Worm (Caenorhabditis elegans) whole organism, late embryonic: Measurements from ENCODE around the gene fat-1.
A peak's percentile ranks its signal among the peaks of the same experiment; 100 is the strongest.

ENCODE experiments used
- ahr-1 ChIP-seq: sonication (generic microtip); optimal IDR thresholded peaks from 2 replicates; lab custom pipeline; 2016; ENCODE audit warnings: missing genetic modification characterization, missing compliant biosample characterization
- ceh-18 ChIP-seq: sonication (generic microtip); optimal IDR thresholded peaks from 2 replicates; lab custom pipeline; 2016; ENCODE audit warnings: missing genetic modification characterization, missing compliant biosample characterization
- ceh-19 ChIP-seq: fragments of 200-800 bp; sonication (Bioruptor generic); optimal IDR thresholded peaks from 2 replicates; lab custom pipeline; 2018; ENCODE audit warnings: mild to moderate bottlenecking, missing genetic modification characterization, missing compliant biosample characterization
- ceh-2 ChIP-seq: sonication (generic microtip); optimal IDR thresholded peaks from 2 replicates; lab custom pipeline; 2016; ENCODE audit warnings: missing genotype, missing genetic modification characterization, missing compliant biosample characterization
- ceh-22 ChIP-seq: sonication (generic microtip); optimal IDR thresholded peaks from 2 replicates; lab custom pipeline; 2017; ENCODE audit warnings: missing biosample characterization, missing genetic modification characterization
- ceh-30 ChIP-seq: fragments of 150-350 bp; optimal IDR thresholded peaks from 2 replicates; lab custom pipeline; 2014; ENCODE audit warnings: missing biosample characterization, missing genetic modification characterization
- ceh-34 ChIP-seq: sonication (generic microtip); optimal IDR thresholded peaks from 2 replicates; lab custom pipeline; 2016; ENCODE audit warnings: mild to moderate bottlenecking, missing genetic modification characterization, missing compliant biosample characterization
- ceh-45 ChIP-seq: fragments of 200-800 bp; sonication (Bioruptor generic); IDR thresholded peaks from 2 replicates; pipeline ENCODE4 v1.3.6; 2022; ENCODE audit warnings: missing genetic modification reagents, missing genetic modification characterization, missing compliant biosample characterization
- ceh-6 ChIP-seq: fragments of 200-800 bp; sonication (Bioruptor generic); optimal IDR thresholded peaks from 2 replicates; lab custom pipeline; 2018; ENCODE audit warnings: mild to moderate bottlenecking, missing genetic modification characterization, missing compliant biosample characterization
- ceh-9 ChIP-seq: sonication (generic microtip); optimal IDR thresholded peaks from 2 replicates; lab custom pipeline; 2016; ENCODE audit warnings: mild to moderate bottlenecking, missing genetic modification characterization, inconsistent platforms, missing compliant biosample characterization
- dmd-4 ChIP-seq: sonication (generic microtip); optimal IDR thresholded peaks from 2 replicates; lab custom pipeline; 2016; ENCODE audit warnings: borderline replicate concordance, missing genetic modification characterization, missing compliant biosample characterization
- dve-1 ChIP-seq: sonication (generic microtip); optimal IDR thresholded peaks from 2 replicates; lab custom pipeline; 2017; ENCODE audit warnings: antibody characterized with exemption, mild to moderate bottlenecking, missing genetic modification characterization, missing compliant biosample characterization
- elt-4 ChIP-seq: sonication (generic microtip); optimal IDR thresholded peaks from 2 replicates; lab custom pipeline; 2016; ENCODE audit warnings: missing genetic modification characterization, missing compliant biosample characterization
- ets-4 ChIP-seq: sonication (generic microtip); optimal IDR thresholded peaks from 2 replicates; lab custom pipeline; 2016; ENCODE audit warnings: missing genetic modification characterization, missing compliant biosample characterization
- fax-1 ChIP-seq: sonication (generic microtip); optimal IDR thresholded peaks from 2 replicates; lab custom pipeline; 2016; ENCODE audit warnings: missing genotype, missing genetic modification characterization, missing compliant biosample characterization
- hlh-30 ChIP-seq: sonication (generic microtip); optimal IDR thresholded peaks from 2 replicates; lab custom pipeline; 2017; ENCODE audit warnings: antibody characterized with exemption, missing genetic modification characterization, missing compliant biosample characterization; ENCODE audit not compliant: insufficient read depth
- hlh-8 ChIP-seq: sonication (generic microtip); optimal IDR thresholded peaks from 2 replicates; lab custom pipeline; 2016; ENCODE audit warnings: missing genotype, missing genetic modification characterization, missing compliant biosample characterization
- lim-6 ChIP-seq: sonication (generic microtip); optimal IDR thresholded peaks from 2 replicates; lab custom pipeline; 2016; ENCODE audit warnings: missing genetic modification characterization, missing compliant biosample characterization
- mec-3 ChIP-seq: sonication (generic microtip); optimal IDR thresholded peaks from 2 replicates; lab custom pipeline; 2016; ENCODE audit warnings: borderline replicate concordance, missing genetic modification characterization, missing compliant biosample characterization
- nfya-1 ChIP-seq: sonication (generic microtip); optimal IDR thresholded peaks from 2 replicates; lab custom pipeline; 2017; ENCODE audit warnings: missing genetic modification characterization, mild to moderate bottlenecking, missing compliant biosample characterization, antibody characterized with exemption, moderate library complexity
- nhr-11 ChIP-seq: fragments of 150-350 bp; optimal IDR thresholded peaks from 2 replicates; lab custom pipeline; 2014; ENCODE audit warnings: missing biosample characterization, missing genetic modification characterization
- nhr-232 ChIP-seq: sonication (generic microtip); optimal IDR thresholded peaks from 2 replicates; lab custom pipeline; 2016; ENCODE audit warnings: missing genetic modification characterization, missing compliant biosample characterization
- npax-4 ChIP-seq: sonication (generic microtip); optimal IDR thresholded peaks from 2 replicates; lab custom pipeline; 2016; ENCODE audit warnings: missing genetic modification characterization, missing compliant biosample characterization
- pax-1 ChIP-seq: fragments of 150-350 bp; optimal IDR thresholded peaks from 2 replicates; lab custom pipeline; 2014; ENCODE audit warnings: missing biosample characterization, missing genetic modification characterization
- ref-2 ChIP-seq: sonication (generic microtip); optimal IDR thresholded peaks from 2 replicates; lab custom pipeline; 2016; ENCODE audit warnings: missing genetic modification characterization, missing compliant biosample characterization
- tbx-2 ChIP-seq: sonication (generic microtip); optimal IDR thresholded peaks from 2 replicates; lab custom pipeline; 2016; ENCODE audit warnings: missing genetic modification characterization, missing compliant biosample characterization
- tbx-7 ChIP-seq: sonication (generic microtip); optimal IDR thresholded peaks from 2 replicates; lab custom pipeline; 2016; ENCODE audit warnings: missing genotype, missing genetic modification characterization, missing compliant biosample characterization
- unc-42 ChIP-seq: sonication (generic microtip); optimal IDR thresholded peaks from 2 replicates; lab custom pipeline; 2016; ENCODE audit warnings: missing genotype, missing genetic modification characterization, missing compliant biosample characterization
- unc-55 ChIP-seq: sonication (generic microtip); optimal IDR thresholded peaks from 2 replicates; lab custom pipeline; 2017; ENCODE audit warnings: missing biosample characterization, missing genetic modification reagents, missing genetic modification characterization
- zip-5 ChIP-seq: sonication (generic microtip); optimal IDR thresholded peaks from 2 replicates; lab custom pipeline; 2016; ENCODE audit warnings: missing genetic modification characterization, missing compliant biosample characterization

Gene fat-1

ce11 chrIV:13299648-13300047 lies 15.8 kb upstream of the fat-1 start:
- TF ChIP-seq pax-1 (tag; lab: Kevin White, UChicago) = no peak
- TF ChIP-seq ceh-2 (tag; lab: Kevin White, UChicago) = no peak
- no peak for TF ChIP-seq ceh-19 (GFP tag; lab: Kevin White, UChicago)
- TF ChIP-seq unc-55 (GFP tag; lab: Kevin White, UChicago) = no peak
- no peak for TF ChIP-seq ets-4 (tag; lab: Kevin White, UChicago)
- TF ChIP-seq elt-4 (tag; lab: Kevin White, UChicago) = no peak
- TF ChIP-seq, all 69 proteins: peak for 0

DNA sequence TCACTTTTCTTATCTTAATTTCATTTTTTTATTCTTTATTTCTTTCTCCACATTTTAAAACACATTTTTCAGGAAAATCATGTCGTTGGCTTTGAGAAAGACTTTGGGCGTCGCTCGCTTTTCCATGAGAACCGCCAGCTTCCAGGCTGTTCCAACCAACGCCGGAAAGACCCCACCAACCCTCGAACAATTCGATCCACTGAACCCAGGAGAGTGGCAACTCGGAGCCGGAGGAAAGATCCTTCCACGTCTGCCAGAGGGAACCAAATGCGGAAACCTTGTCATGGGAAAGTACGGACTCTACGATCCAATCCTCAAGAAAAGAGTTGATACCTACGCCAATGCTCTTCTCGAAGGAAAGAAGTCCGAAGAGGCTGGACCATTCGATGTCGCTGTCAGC lies 15.3 kb upstream of the fat-1 start, which contains the start of gene kdp-1:
Gene kdp-1 (plus strand): TSS at position 80 of the 400 bp plus-strand sequence.
- TF ChIP-seq ceh-6 (GFP tag; lab: Kevin White, UChicago) (no peak), hlh-30 (tag; lab: Kevin White, UChicago) (no peak), mec-3 (no peak), ceh-45 (GFP tag; lab: Robert Waterston, UW) (no peak), ceh-34 (tag; lab: Kevin White, UChicago) (no peak), ahr-1 (tag; lab: Kevin White, UChicago) (no peak), ref-2 (no peak), tbx-7 (no peak), fax-1 (tag; lab: Kevin White, UChicago) (no peak), dmd-4 (tag; lab: Kevin White, UChicago) (no peak), ceh-18 (tag; lab: Kevin White, UChicago) (no peak), dve-1 (no peak)

DNA sequence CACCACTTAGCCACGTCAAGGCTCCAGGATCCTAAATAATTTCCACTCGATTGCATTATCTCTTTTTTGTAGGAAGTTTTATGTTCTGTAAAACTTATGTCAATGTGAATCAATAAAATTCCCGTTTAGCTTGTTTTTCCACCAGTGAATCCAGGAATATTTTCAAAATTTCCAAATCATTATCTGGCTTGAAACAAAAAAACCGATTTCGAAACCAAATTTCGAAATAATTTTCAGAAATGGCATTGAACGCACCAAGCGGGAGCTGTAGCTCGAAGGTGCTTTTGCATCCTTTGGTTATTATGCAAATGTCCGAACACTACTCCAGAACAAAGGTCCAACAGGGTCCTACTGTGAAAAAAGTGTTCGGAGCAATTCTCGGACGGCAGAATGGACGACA lies 14.9 kb upstream of the fat-1 start, which contains the start of gene csn-6:
Gene csn-6 (plus strand): TSS at position 234 of the 400 bp plus-strand sequence.
- TF ChIP-seq unc-42 (tag; lab: Kevin White, UChicago) = no peak
- TF ChIP-seq ceh-9 (tag; lab: Kevin White, UChicago) = no peak
- TF ChIP-seq tbx-2 (tag; lab: Kevin White, UChicago) = no peak
- TF ChIP-seq hlh-8 (tag; lab: Kevin White, UChicago) = no peak
- no peak for TF ChIP-seq pax-1 (tag; lab: Kevin White, UChicago)
- TF ChIP-seq ceh-22 (tag; lab: Kevin White, UChicago) = no peak
- no peak for TF ChIP-seq hlh-30 (tag; lab: Kevin White, UChicago)
- no peak for TF ChIP-seq npax-4 (tag; lab: Kevin White, UChicago)
- no peak for TF ChIP-seq zip-5 (tag; lab: Kevin White, UChicago)

- TF ChIP-seq nhr-11 (tag; lab: Kevin White, UChicago) (no peak), nhr-232 (tag; lab: Kevin White, UChicago) (no peak)
Observed at ce11 chrIV:13303442-13303841, 12.0 kb upstream of the fat-1 start, which contains the start of gene Y67H2A.7. Gene Y67H2A.7 (plus strand): TSS chrIV:13303742.

- no peak for TF ChIP-seq ceh-30
- TF ChIP-seq nfya-1 (tag; lab: Kevin White, UChicago) = peak; percentile 62
- no peak for TF ChIP-seq tbx-2 (tag; lab: Kevin White, UChicago)
Observed at ce11 chrIV:13304786-13305185, 10.7 kb upstream of the fat-1 start.

DNA sequence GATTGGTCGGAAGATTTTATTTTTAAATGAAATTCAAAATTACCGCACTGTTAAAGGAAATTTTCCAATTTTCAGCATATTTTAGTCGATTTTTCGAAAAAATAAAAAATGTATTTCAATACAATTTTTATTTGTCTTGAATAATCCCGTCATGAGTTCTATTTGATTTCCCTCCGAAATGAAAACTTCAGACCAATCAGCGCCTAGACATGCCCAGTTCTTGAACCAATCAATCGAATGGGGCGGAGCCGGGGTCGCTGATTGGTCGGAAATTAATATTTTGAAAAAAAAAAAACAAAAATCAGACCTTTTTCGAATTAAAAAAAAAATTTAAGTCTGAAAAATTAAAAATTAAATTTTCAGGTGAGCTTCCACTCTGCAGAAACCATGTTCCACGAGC lies 5.8 kb upstream of the fat-1 start:
- peak; percentile 64 for TF ChIP-seq nfya-1 (tag; lab: Kevin White, UChicago)
- TF ChIP-seq lim-6 (tag; lab: Kevin White, UChicago) = no peak
